Fruit fly (Drosophila melanogaster): Measurements from ENCODE around the gene tx.

Gene tx

dm6 chr3R:26452345-26452744 lies 11.8 kb downstream of the tx start, which contains the start of gene CG5447 (continued):
- no peak for TF ChIP-seq NC2α (GFP tag; optimal IDR thresholded peaks at IDR 0.05)
- TF ChIP-seq CG1602 (GFP tag; optimal IDR thresholded peaks at IDR 0.05): no peak
- TF ChIP-seq B-H1 (GFP tag; IDR thresholded peaks at IDR 0.05): no peak
- peak; percentile 22 for TF ChIP-seq CG15514 (GFP tag; optimal IDR thresholded peaks at IDR 0.05)
- TF ChIP-seq maf-S (GFP tag; optimal IDR thresholded peaks at IDR 0.05): no peak
- peak; percentile 66 for TF ChIP-seq CG4617 (GFP tag; optimal IDR thresholded peaks at IDR 0.05; ENCODE audit: borderline replicate concordance)
- TF ChIP-seq trem (tag; optimal IDR thresholded peaks at IDR 0.05): peak; percentile 71
- TF ChIP-seq ken (GFP tag; IDR thresholded peaks at IDR 0.05): no peak
- TF ChIP-seq Bdp1 (GFP tag; optimal IDR thresholded peaks at IDR 0.05): no peak
- TF ChIP-seq CG13287 (GFP tag; IDR thresholded peaks at IDR 0.05; ENCODE audit: partially characterized antibody): peak; percentile 68
- TF ChIP-seq kah (GFP tag; optimal IDR thresholded peaks at IDR 0.05): no peak
- TF ChIP-seq CG4404 (GFP tag; IDR thresholded peaks at IDR 0.05): no peak
- TF ChIP-seq CG33213 (GFP tag; optimal IDR thresholded peaks at IDR 0.05): peak; percentile 22
- TF ChIP-seq Taf1 (GFP tag; IDR thresholded peaks at IDR 0.05): no peak
- TF ChIP-seq CG10654 (GFP tag; optimal IDR thresholded peaks at IDR 0.05): no peak
- TF ChIP-seq CG3407 (GFP tag; optimal IDR thresholded peaks at IDR 0.05): no peak
- peak; percentile 79 for TF ChIP-seq sd (tag; optimal IDR thresholded peaks at IDR 0.05)
- TF ChIP-seq CG1603 (tag; optimal IDR thresholded peaks at IDR 0.05): peak; percentile 59
- TF ChIP-seq CG16779 (GFP tag; IDR thresholded peaks at IDR 0.05): no peak

dm6 chr3R:26454494-26454893 lies 13.9 kb downstream of the tx start, which contains the start of gene CG43117:
Gene CG43117, plus strand, starts transcription at chr3R:26454794.
- TF ChIP-seq eyg (GFP tag; optimal IDR thresholded peaks at IDR 0.05) (no peak), z (GFP tag; IDR thresholded peaks at IDR 0.05) (no peak), sens (GFP tag) (peak; percentile 20)

DNA sequence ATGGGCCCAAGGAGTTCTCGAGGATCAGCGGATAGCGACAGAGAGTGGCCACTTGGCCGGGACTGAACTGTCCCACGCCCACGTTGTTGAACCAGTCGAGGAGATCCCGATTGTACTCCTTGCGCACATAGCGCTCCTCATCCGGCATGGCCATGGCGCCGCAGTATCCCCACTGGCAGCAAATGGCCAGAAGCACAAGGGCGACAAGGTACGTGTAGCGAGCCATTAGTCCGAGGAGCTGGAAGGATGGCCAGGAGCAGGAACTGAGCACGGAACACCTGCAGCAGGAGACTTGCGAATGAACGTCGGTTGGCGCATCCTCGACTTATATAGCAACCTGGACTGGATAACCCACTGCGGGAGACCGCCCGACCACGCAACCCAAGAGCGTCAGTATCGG lies 15.3 kb downstream of the tx start, which contains the start of gene Pdf:
Gene Pdf (minus strand): TSS at position 304 of the 400 bp plus-strand sequence.
- TF ChIP-seq CG7372 (GFP tag; IDR thresholded peaks at IDR 0.05): no peak
- TF ChIP-seq CG11560 (tag; IDR thresholded peaks at IDR 0.05): no peak
- TF ChIP-seq al (GFP tag; IDR thresholded peaks at IDR 0.05): no peak
- TF ChIP-seq shn (GFP tag; optimal IDR thresholded peaks at IDR 0.05): no peak
- 0 out of 2 replicates have a peak, but pooled peaks have one; percentile 7 for TF ChIP-seq ro (GFP tag; IDR thresholded peaks at IDR 0.05)
- TF ChIP-seq btn (GFP tag; optimal IDR thresholded peaks at IDR 0.05): no peak
- no peak for TF ChIP-seq HmgZ (tag; optimal IDR thresholded peaks at IDR 0.05)
- no peak for TF ChIP-seq Sry-β (GFP tag; optimal IDR thresholded peaks at IDR 0.05)
- 0 out of 3 replicates have a peak, but pooled peaks have one; percentile 12 for TF ChIP-seq CG6175 (GFP tag; IDR thresholded peaks at IDR 0.05)
- no peak for TF ChIP-seq CG5180 (GFP tag; optimal IDR thresholded peaks at IDR 0.05)
- TF ChIP-seq hb (GFP tag; IDR thresholded peaks at IDR 0.05; ENCODE audit: partially characterized antibody): no peak
- TF ChIP-seq Hr39 (optimal IDR thresholded peaks at IDR 0.05): no peak
- no peak for TF ChIP-seq CG10462 (GFP tag; optimal IDR thresholded peaks at IDR 0.05)
- TF ChIP-seq knrl (GFP tag; IDR thresholded peaks at IDR 0.05; ENCODE audit: partially characterized antibody): 0 out of 3 replicates have a peak, but pooled peaks have one; percentile 12
- TF ChIP-seq Ets65A (GFP tag): peak; percentile 81
- TF ChIP-seq CG34224 (GFP tag; IDR thresholded peaks at IDR 0.05; ENCODE audit: partially characterized antibody): no peak
- peak; percentile 69 for TF ChIP-seq CG8478 (optimal IDR thresholded peaks at IDR 0.05)
- TF ChIP-seq CG2116 (GFP tag; optimal IDR thresholded peaks at IDR 0.05): no peak
- no peak for TF ChIP-seq CG16815 (GFP tag; optimal IDR thresholded peaks at IDR 0.05)
- TF ChIP-seq B-H1 (GFP tag; IDR thresholded peaks at IDR 0.05): no peak
- no peak for TF ChIP-seq CG15269 (tag; optimal IDR thresholded peaks at IDR 0.05)
- no peak for TF ChIP-seq Mrtf (GFP tag; IDR thresholded peaks at IDR 0.05)
- no peak for TF ChIP-seq CG32767 (GFP tag; IDR thresholded peaks at IDR 0.05)
- no peak for TF ChIP-seq CG2889 (GFP tag; IDR thresholded peaks at IDR 0.05)
- TF ChIP-seq CG17912 (GFP tag; optimal IDR thresholded peaks at IDR 0.05): no peak
- no peak for TF ChIP-seq CG11093 (GFP tag; IDR thresholded peaks at IDR 0.05)
- TF ChIP-seq CG11695 (GFP tag; IDR thresholded peaks at IDR 0.05): no peak
- TF ChIP-seq CG1647 (GFP tag; optimal IDR thresholded peaks at IDR 0.05): no peak
- no peak for TF ChIP-seq pnt (GFP tag; optimal IDR thresholded peaks at IDR 0.05)
- no peak for TF ChIP-seq toy (GFP tag; IDR thresholded peaks at IDR 0.05)
